Worm (Caenorhabditis elegans) whole organism, early embryonic: ENCODE measurements around the gene Y39B6A.42.

Source experiments
- B0310.2 ChIP-seq: sonication (generic microtip); optimal IDR thresholded peaks from 2 replicates; lab custom pipeline; 2016; ENCODE audit warnings: mild to moderate bottlenecking, missing genetic modification characterization, missing compliant biosample characterization
- F13C5.2 ChIP-seq: sonication (generic microtip); optimal IDR thresholded peaks from 2 replicates; lab custom pipeline; 2017; ENCODE audit warnings: mild to moderate bottlenecking, missing genetic modification characterization, inconsistent platforms, missing compliant biosample characterization
- ama-1 ChIP-seq: fragments of 150-350 bp; optimal IDR thresholded peaks from 2 replicates; lab custom pipeline; 2014
- ets-7 ChIP-seq: sonication (generic microtip); optimal IDR thresholded peaks from 2 replicates; lab custom pipeline; 2016; ENCODE audit warnings: missing genotype, missing genetic modification characterization, missing compliant biosample characterization
- flt-1 ChIP-seq: fragments of 200-800 bp; sonication (Bioruptor generic); IDR thresholded peaks from 2 replicates; pipeline ENCODE4 v1.3.6; 2022; ENCODE audit warnings: missing genetic modification characterization, missing compliant biosample characterization
- hmbx-1 ChIP-seq: sonication (generic microtip); optimal IDR thresholded peaks from 2 replicates; lab custom pipeline; 2016; ENCODE audit warnings: mild to moderate bottlenecking, missing genetic modification characterization, missing compliant biosample characterization
- pes-1 ChIP-seq: fragments of 200-800 bp; sonication (Bioruptor generic); IDR thresholded peaks from 2 replicates; pipeline ENCODE4 v1.3.6; 2022; ENCODE audit warnings: missing genetic modification reagents, missing genetic modification characterization, missing compliant biosample characterization
- scrt-1 ChIP-seq: fragments of 200-800 bp; sonication (Bioruptor generic); IDR thresholded peaks from 2 replicates; pipeline ENCODE4 v1.3.6; 2022; ENCODE audit warnings: missing genetic modification characterization, missing compliant biosample characterization
- tbx-11 ChIP-seq: fragments of 200-800 bp; sonication (Bioruptor generic); IDR thresholded peaks from 2 replicates; pipeline ENCODE4 v1.3.6; 2022; ENCODE audit warnings: missing genetic modification characterization, missing compliant biosample characterization
- tbx-37 ChIP-seq: fragments of 200-800 bp; sonication (Bioruptor generic); conservative IDR thresholded peaks from 2 replicates; pipeline ENCODE4 v1.3.6; 2022; ENCODE audit warnings: missing genetic modification reagents, missing genetic modification characterization, missing compliant biosample characterization
- tra-4 ChIP-seq: sonication (generic microtip); optimal IDR thresholded peaks from 2 replicates; lab custom pipeline; 2017; ENCODE audit warnings: missing genetic modification characterization, missing compliant biosample characterization

DNA sequence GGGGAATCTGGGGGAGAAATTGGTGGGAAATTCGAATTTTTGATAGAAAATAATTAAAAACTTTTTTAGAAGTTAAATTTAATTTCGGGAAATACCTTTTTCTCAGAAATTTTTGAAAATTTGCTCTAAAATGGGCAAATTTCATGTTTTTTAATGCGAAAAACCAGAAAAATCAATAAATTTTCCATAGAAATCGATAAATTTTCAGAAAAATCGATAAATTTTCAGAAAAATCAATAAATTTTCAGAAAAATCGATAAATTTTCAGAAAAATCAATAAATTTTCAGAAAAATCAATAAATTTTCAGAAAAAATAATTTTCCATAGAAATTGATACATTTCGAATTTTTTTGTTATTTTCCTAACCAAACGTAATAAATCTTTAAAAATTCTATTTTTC, 16.7 kb upstream of the Y39B6A.42 start:
- TF ChIP-seq tbx-37 (GFP tag; lab: Robert Waterston, UW) (no peak), hmbx-1 (tag; lab: Kevin White, UChicago) (no peak), B0310.2 (tag; lab: Kevin White, UChicago) (no peak), ama-1 (no peak), flt-1 (no peak), tbx-11 (GFP tag; lab: Robert Waterston, UW) (no peak), tra-4 (no peak), ets-7 (tag; lab: Kevin White, UChicago) (no peak), pes-1 (GFP tag; lab: Robert Waterston, UW) (no peak), F13C5.2 (tag; lab: Kevin White, UChicago) (no peak), scrt-1 (GFP tag; lab: Robert Waterston, UW) (no peak)
